Worm (Caenorhabditis elegans) whole organism, mixed stage, embryonic: Measurements from ENCODE around the gene ears-2.

Experiments
- M03D4.4 ChIP-seq: sonication (generic microtip); optimal IDR thresholded peaks from 2 replicates; lab custom pipeline; 2017; ENCODE audit warnings: mild to moderate bottlenecking, missing genetic modification characterization, missing compliant biosample characterization
- bed-3 ChIP-seq: fragments of 200-800 bp; sonication (Bioruptor generic); optimal IDR thresholded peaks from 3 replicates; lab custom pipeline; 2018; ENCODE audit warnings: mild to moderate bottlenecking, missing genetic modification characterization, moderate library complexity, missing compliant biosample characterization
- blmp-1 ChIP-seq: fragments of 150-350 bp; optimal IDR thresholded peaks from 2 replicates; lab custom pipeline; 2014; ENCODE audit warnings: missing biosample characterization, missing genetic modification characterization
- ceh-39 ChIP-seq: fragments of 150-350 bp; optimal IDR thresholded peaks from 2 replicates; lab custom pipeline; 2014; ENCODE audit warnings: missing biosample characterization, missing genetic modification characterization
- ceh-43 ChIP-seq: fragments of 200-800 bp; sonication (Bioruptor generic); optimal IDR thresholded peaks from 2 replicates; lab custom pipeline; 2018; ENCODE audit warnings: mild to moderate bottlenecking, missing genetic modification characterization, moderate library complexity, missing compliant biosample characterization
- ceh-83 ChIP-seq: fragments of 200-800 bp; sonication (Bioruptor generic); optimal IDR thresholded peaks from 2 replicates; lab custom pipeline; 2018; ENCODE audit warnings: mild to moderate bottlenecking, missing genetic modification characterization, missing compliant biosample characterization
- ces-1 ChIP-seq: fragments of 150-350 bp; optimal IDR thresholded peaks from 2 replicates; lab custom pipeline; 2014; ENCODE audit warnings: missing biosample characterization, missing genetic modification reagents, missing genetic modification characterization
- cnd-1 ChIP-seq: fragments of 200-800 bp; sonication (Bioruptor generic); optimal IDR thresholded peaks from 2 replicates; lab custom pipeline; 2018; ENCODE audit warnings: mild to moderate bottlenecking, missing genetic modification characterization, missing compliant biosample characterization
- drap-1 ChIP-seq: fragments of 200-800 bp; sonication (Bioruptor generic); optimal IDR thresholded peaks from 3 replicates; lab custom pipeline; 2018; ENCODE audit warnings: mild to moderate bottlenecking, missing genetic modification characterization, missing compliant biosample characterization
- elt-1 ChIP-seq: sonication (generic microtip); optimal IDR thresholded peaks from 2 replicates; lab custom pipeline; 2017; ENCODE audit warnings: missing genetic modification characterization, mild to moderate bottlenecking, missing compliant biosample characterization, antibody characterized with exemption, moderate library complexity, borderline replicate concordance; ENCODE audit not compliant: insufficient read depth
- elt-3 ChIP-seq: fragments of 150-350 bp; optimal IDR thresholded peaks from 2 replicates; lab custom pipeline; 2014; ENCODE audit warnings: missing biosample characterization, missing genetic modification characterization
- flh-1 ChIP-seq: fragments of 200-800 bp; sonication (Bioruptor generic); optimal IDR thresholded peaks from 2 replicates; lab custom pipeline; 2018; ENCODE audit warnings: mild to moderate bottlenecking, missing genetic modification characterization, moderate library complexity, missing compliant biosample characterization
- ham-2 ChIP-seq: fragments of 200-800 bp; sonication (Bioruptor generic); optimal IDR thresholded peaks from 2 replicates; lab custom pipeline; 2018; ENCODE audit warnings: mild to moderate bottlenecking, missing genetic modification characterization, missing compliant biosample characterization
- hlh-1 ChIP-seq: fragments of 150-350 bp; optimal IDR thresholded peaks from 2 replicates; lab custom pipeline; 2014; ENCODE audit warnings: missing biosample characterization, missing genetic modification reagents, missing genetic modification characterization
- lin-13 ChIP-seq: fragments of 150-350 bp; optimal IDR thresholded peaks from 2 replicates; lab custom pipeline; 2014; ENCODE audit warnings: missing biosample characterization, missing genetic modification characterization
- lin-32 ChIP-seq: fragments of 200-800 bp; sonication (Bioruptor generic); optimal IDR thresholded peaks from 2 replicates; lab custom pipeline; 2018; ENCODE audit warnings: mild to moderate bottlenecking, missing genetic modification characterization, missing compliant biosample characterization
- lsy-2 ChIP-seq: fragments of 150-350 bp; optimal IDR thresholded peaks from 2 replicates; lab custom pipeline; 2014; ENCODE audit warnings: missing biosample characterization, missing genetic modification characterization
- mab-5 ChIP-seq: fragments of 150-350 bp; optimal IDR thresholded peaks from 2 replicates; lab custom pipeline; 2014; ENCODE audit warnings: missing biosample characterization, missing genetic modification characterization
- mep-1 ChIP-seq: fragments of 150-350 bp; optimal IDR thresholded peaks from 2 replicates; lab custom pipeline; 2017; ENCODE audit warnings: missing biosample characterization, missing genetic modification reagents, missing genetic modification characterization, inconsistent platforms
- mls-2 ChIP-seq: sonication (generic microtip); optimal IDR thresholded peaks from 2 replicates; lab custom pipeline; 2016; ENCODE audit warnings: mild to moderate bottlenecking, missing genetic modification characterization, moderate library complexity, missing compliant biosample characterization
- nhr-2 ChIP-seq: fragments of 150-350 bp; optimal IDR thresholded peaks from 2 replicates; lab custom pipeline; 2014; ENCODE audit warnings: missing biosample characterization, missing genetic modification characterization
- nhr-237 ChIP-seq: fragments of 150-350 bp; optimal IDR thresholded peaks from 2 replicates; lab custom pipeline; 2014; ENCODE audit warnings: missing biosample characterization, missing genetic modification characterization
- nhr-28 ChIP-seq: fragments of 150-350 bp; optimal IDR thresholded peaks from 2 replicates; lab custom pipeline; 2014; ENCODE audit warnings: missing biosample characterization, missing genetic modification characterization
- nhr-76 ChIP-seq: sonication (generic microtip); optimal IDR thresholded peaks from 2 replicates; lab custom pipeline; 2017; ENCODE audit warnings: missing biosample characterization, missing genetic modification characterization
- pha-4 ChIP-seq: fragments of 150-350 bp; optimal IDR thresholded peaks from 2 replicates; lab custom pipeline; 2018; ENCODE audit warnings: missing biosample characterization, missing genetic modification reagents, missing genetic modification characterization
- sem-2 ChIP-seq: fragments of 200-800 bp; sonication (Bioruptor generic); optimal IDR thresholded peaks from 2 replicates; lab custom pipeline; 2018; ENCODE audit warnings: mild to moderate bottlenecking, missing genetic modification characterization, missing compliant biosample characterization
- snpc-4 ChIP-seq: fragments of 150-350 bp; optimal IDR thresholded peaks from 2 replicates; lab custom pipeline; 2014; ENCODE audit warnings: missing biosample characterization, missing genetic modification characterization
- sptf-1 ChIP-seq: sonication (generic microtip); optimal IDR thresholded peaks from 2 replicates; lab custom pipeline; 2017; ENCODE audit warnings: mild to moderate bottlenecking, missing genetic modification characterization, moderate library complexity, missing compliant biosample characterization
- tbx-8 ChIP-seq: fragments of 200-800 bp; sonication (Bioruptor generic); optimal IDR thresholded peaks from 2 replicates; lab custom pipeline; 2018; ENCODE audit warnings: mild to moderate bottlenecking, missing genetic modification characterization, moderate library complexity, missing compliant biosample characterization
- unc-120 ChIP-seq: sonication (generic microtip); optimal IDR thresholded peaks from 2 replicates; lab custom pipeline; 2017; ENCODE audit warnings: missing genetic modification characterization, missing compliant biosample characterization; ENCODE audit not compliant: poor library complexity, severe bottlenecking
- unc-39 ChIP-seq: fragments of 150-350 bp; optimal IDR thresholded peaks from 2 replicates; lab custom pipeline; 2014; ENCODE audit warnings: missing biosample characterization, missing genetic modification characterization
- unc-62 ChIP-seq: fragments of 150-350 bp; optimal IDR thresholded peaks from 2 replicates; lab custom pipeline; 2014; ENCODE audit warnings: missing biosample characterization, missing genetic modification reagents, missing genetic modification characterization
- zip-8 ChIP-seq: fragments of 150-350 bp; optimal IDR thresholded peaks from 2 replicates; lab custom pipeline; 2014; ENCODE audit warnings: missing biosample characterization, missing genetic modification characterization
- ztf-11 ChIP-seq: fragments of 150-350 bp; optimal IDR thresholded peaks from 2 replicates; lab custom pipeline; 2014; ENCODE audit warnings: missing biosample characterization, missing genetic modification characterization

Gene ears-2

DNA sequence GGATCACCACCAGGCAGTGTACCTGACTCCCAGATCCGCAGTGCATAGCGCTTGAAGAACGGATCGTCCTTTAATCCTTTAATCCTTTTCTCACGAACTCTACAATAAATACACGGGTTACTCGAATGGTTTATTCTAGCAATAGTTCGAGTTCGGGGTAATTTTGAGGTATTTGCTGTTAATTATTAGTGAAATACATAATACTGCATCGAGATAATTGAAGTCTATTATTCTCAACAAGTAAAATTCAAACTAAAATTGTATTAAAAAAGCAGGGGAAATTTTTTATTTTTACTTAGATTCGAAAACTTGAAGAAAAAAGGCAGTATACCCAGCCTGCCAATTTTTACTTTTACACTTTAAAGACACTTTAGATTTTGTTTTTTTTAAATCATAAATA lies 19.7 kb upstream of the ears-2 start, which contains the start of gene kgb-1:
Gene kgb-1, minus strand, starts transcription at position 101 of the 400 bp plus-strand sequence.
- no peak for TF ChIP-seq mep-1 (tag; lab: Kevin White, UChicago)
- TF ChIP-seq nhr-2 (tag; lab: Kevin White, UChicago), result no peak

ce11 chrIV:408892-409291 lies 18.6 kb upstream of the ears-2 start:
- TF ChIP-seq ceh-83, result no peak
- no peak for TF ChIP-seq M03D4.4
- no peak for TF ChIP-seq mls-2 (tag; lab: Kevin White, UChicago)
- no peak for TF ChIP-seq sptf-1 (tag; lab: Kevin White, UChicago)
- TF ChIP-seq pha-4 (tag; lab: Kevin White, UChicago), result no peak
- TF ChIP-seq nhr-2 (tag; lab: Kevin White, UChicago), result no peak
- TF ChIP-seq tbx-8 (GFP tag; lab: Kevin White, UChicago), result no peak
- TF ChIP-seq lsy-2 (tag; lab: Kevin White, UChicago), result no peak
- TF ChIP-seq ztf-11 (tag; lab: Kevin White, UChicago), result no peak
- no peak for TF ChIP-seq nhr-76 (tag; lab: Kevin White, UChicago)
- no peak for TF ChIP-seq snpc-4 (tag; lab: Kevin White, UChicago)
- TF ChIP-seq cnd-1 (tag; lab: Kevin White, UChicago), result no peak
- TF ChIP-seq sem-2, result no peak
- TF ChIP-seq elt-3 (tag; lab: Kevin White, UChicago), result no peak
- no peak for TF ChIP-seq bed-3 (GFP tag; lab: Kevin White, UChicago)

ce11 chrIV:401395-401794 lies 11.1 kb upstream of the ears-2 start, which contains the start of gene gpa-4:
gpa-4 (plus strand) TSS chrIV:401695.
- TF ChIP-seq unc-39 (tag; lab: Kevin White, UChicago) (no peak), mep-1 (tag; lab: Kevin White, UChicago) (no peak), snpc-4 (tag; lab: Kevin White, UChicago) (no peak), elt-3 (tag; lab: Kevin White, UChicago) (no peak), elt-1 (tag; lab: Kevin White, UChicago) (no peak)

DNA sequence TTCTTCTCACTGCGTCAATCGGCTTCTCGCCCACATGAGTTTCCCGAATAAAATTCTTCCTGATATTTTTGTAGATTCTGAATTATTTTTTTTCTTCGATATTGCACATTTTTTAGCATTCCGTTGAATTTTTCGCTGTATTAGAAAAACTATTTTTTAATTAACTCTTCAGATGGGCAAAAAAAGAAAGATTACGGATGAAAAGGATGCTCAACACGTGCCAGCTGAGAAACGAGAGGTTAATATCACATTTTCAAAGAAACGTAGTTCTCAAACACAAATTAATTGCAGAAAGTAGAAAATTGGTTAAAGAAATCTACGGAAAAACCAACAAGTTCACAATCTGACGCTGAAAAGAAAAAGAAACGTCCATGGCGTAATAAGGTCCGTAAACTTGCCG lies 6.1 kb upstream of the ears-2 start, which contains the start of gene rrp-8:
Gene rrp-8, plus strand, starts transcription at position 173 of the 400 bp plus-strand sequence.
- TF ChIP-seq nhr-237 (tag; lab: Kevin White, UChicago) (no peak), lin-13 (tag; lab: Kevin White, UChicago) (no peak), ceh-83 (no peak), ztf-11 (tag; lab: Kevin White, UChicago) (no peak), nhr-28 (tag; lab: Kevin White, UChicago) (no peak), M03D4.4 (no peak), mab-5 (no peak), snpc-4 (tag; lab: Kevin White, UChicago) (no peak), unc-62 (GFP tag; lab: Kevin White, UChicago) (no peak), mep-1 (tag; lab: Kevin White, UChicago) (no peak)

DNA sequence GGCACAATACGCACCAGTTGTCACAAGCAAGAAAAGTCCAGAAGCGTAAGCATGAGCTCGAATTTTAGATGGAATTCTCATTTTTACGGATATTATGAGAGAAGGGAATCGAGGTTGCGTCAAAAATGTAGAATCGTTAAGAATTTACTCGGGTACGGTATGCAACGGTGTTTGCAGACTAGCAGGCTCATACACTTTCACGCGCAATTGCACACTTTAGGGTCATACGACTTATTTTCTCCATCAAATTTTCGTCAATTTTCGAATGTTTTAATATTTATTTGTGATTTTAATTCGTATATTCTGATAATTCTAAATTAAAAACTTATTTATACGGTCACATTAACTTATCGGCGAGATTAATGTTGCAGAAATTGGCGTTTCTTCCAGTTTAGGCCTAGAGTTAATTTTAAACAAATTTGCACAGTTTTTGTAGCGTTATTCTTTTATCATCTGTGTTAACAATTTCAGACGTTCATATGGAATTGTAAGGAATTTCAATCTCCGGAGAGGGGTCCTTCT lies 3.2 kb upstream of the ears-2 start, which contains the start of the genes T07A9.15 and nog-1:
Gene T07A9.15, minus strand, starts transcription at position 138 of the 522 bp plus-strand sequence.
Gene nog-1, plus strand, starts transcription at position 472 of the 522 bp plus-strand sequence.
- TF ChIP-seq ham-2 (no peak), mls-2 (tag; lab: Kevin White, UChicago) (no peak), nhr-237 (tag; lab: Kevin White, UChicago) (peak; percentile 58), tbx-8 (GFP tag; lab: Kevin White, UChicago) (no peak), sem-2 (no peak), ceh-43 (GFP tag; lab: Kevin White, UChicago) (no peak), hlh-1 (tag; lab: Kevin White, UChicago) (no peak), elt-1 (tag; lab: Kevin White, UChicago) (no peak), lsy-2 (tag; lab: Kevin White, UChicago) (peak; percentile 98), blmp-1 (tag; lab: Kevin White, UChicago) (no peak), flh-1 (no peak), lin-32 (GFP tag; lab: Kevin White, UChicago) (no peak), M03D4.4 (no peak), drap-1 (GFP tag; lab: Kevin White, UChicago) (peak; percentile 59), mep-1 (tag; lab: Kevin White, UChicago) (peak; percentile 65), nhr-28 (tag; lab: Kevin White, UChicago) (no peak), nhr-2 (tag; lab: Kevin White, UChicago) (no peak), ces-1 (GFP tag; lab: Kevin White, UChicago) (peak; percentile 67), cnd-1 (tag; lab: Kevin White, UChicago) (no peak), mab-5 (no peak), snpc-4 (tag; lab: Kevin White, UChicago) (no peak), sptf-1 (tag; lab: Kevin White, UChicago) (peak; percentile 34), nhr-76 (tag; lab: Kevin White, UChicago) (no peak), bed-3 (GFP tag; lab: Kevin White, UChicago) (no peak), unc-39 (tag; lab: Kevin White, UChicago) (no peak), elt-3 (tag; lab: Kevin White, UChicago) (no peak), pha-4 (tag; lab: Kevin White, UChicago) (peak; percentile 71), lin-13 (tag; lab: Kevin White, UChicago) (peak; percentile 13), ceh-39 (tag; lab: Kevin White, UChicago) (peak; percentile 5), zip-8 (tag; lab: Kevin White, UChicago) (no peak), ceh-83 (no peak), unc-62 (GFP tag; lab: Kevin White, UChicago) (no peak), unc-120 (tag; lab: Kevin White, UChicago) (no peak)
